Worm (Caenorhabditis elegans) whole organism, early embryonic: ENCODE data around the gene syx-6.

ENCODE experiments used
- B0310.2 ChIP-seq: sonication (generic microtip); optimal IDR thresholded peaks from 2 replicates; lab custom pipeline; 2016; ENCODE audit warnings: mild to moderate bottlenecking, missing genetic modification characterization, missing compliant biosample characterization
- F13C5.2 ChIP-seq: sonication (generic microtip); optimal IDR thresholded peaks from 2 replicates; lab custom pipeline; 2017; ENCODE audit warnings: mild to moderate bottlenecking, missing genetic modification characterization, inconsistent platforms, missing compliant biosample characterization
- aly-1 ChIP-seq: sonication (generic microtip); optimal IDR thresholded peaks from 2 replicates; lab custom pipeline; 2016; ENCODE audit warnings: missing genetic modification characterization, missing compliant biosample characterization
- ama-1 ChIP-seq: fragments of 150-350 bp; optimal IDR thresholded peaks from 2 replicates; lab custom pipeline; 2014
- ceh-36 ChIP-seq: sonication (generic microtip); optimal IDR thresholded peaks from 2 replicates; lab custom pipeline; 2016; ENCODE audit warnings: missing genetic modification characterization, inconsistent platforms, missing compliant biosample characterization
- flt-1 ChIP-seq: fragments of 200-800 bp; sonication (Bioruptor generic); IDR thresholded peaks from 2 replicates; pipeline ENCODE4 v1.3.6; 2022; ENCODE audit warnings: missing genetic modification characterization, missing compliant biosample characterization
- hmbx-1 ChIP-seq: sonication (generic microtip); optimal IDR thresholded peaks from 2 replicates; lab custom pipeline; 2016; ENCODE audit warnings: mild to moderate bottlenecking, missing genetic modification characterization, missing compliant biosample characterization
- hmg-4 ChIP-seq: fragments of 200-800 bp; sonication (Bioruptor generic); optimal IDR thresholded peaks from 2 replicates; lab custom pipeline; 2018; ENCODE audit warnings: mild to moderate bottlenecking, missing genetic modification characterization, missing compliant biosample characterization
- hnd-1 ChIP-seq: sonication (generic microtip); optimal IDR thresholded peaks from 2 replicates; lab custom pipeline; 2016; ENCODE audit warnings: missing genetic modification characterization, missing compliant biosample characterization
- scrt-1 ChIP-seq: fragments of 200-800 bp; sonication (Bioruptor generic); IDR thresholded peaks from 2 replicates; pipeline ENCODE4 v1.3.6; 2022; ENCODE audit warnings: missing genetic modification characterization, missing compliant biosample characterization
- sea-1 ChIP-seq: fragments of 200-800 bp; sonication (Bioruptor generic); conservative IDR thresholded peaks from 2 replicates; pipeline ENCODE4 v1.3.6; 2022; ENCODE audit warnings: missing genetic modification characterization, missing compliant biosample characterization
- tbx-11 ChIP-seq: fragments of 200-800 bp; sonication (Bioruptor generic); IDR thresholded peaks from 2 replicates; pipeline ENCODE4 v1.3.6; 2022; ENCODE audit warnings: missing genetic modification characterization, missing compliant biosample characterization
- tbx-37 ChIP-seq: fragments of 200-800 bp; sonication (Bioruptor generic); conservative IDR thresholded peaks from 2 replicates; pipeline ENCODE4 v1.3.6; 2022; ENCODE audit warnings: missing genetic modification reagents, missing genetic modification characterization, missing compliant biosample characterization
- tra-4 ChIP-seq: sonication (generic microtip); optimal IDR thresholded peaks from 2 replicates; lab custom pipeline; 2017; ENCODE audit warnings: missing genetic modification characterization, missing compliant biosample characterization

DNA sequence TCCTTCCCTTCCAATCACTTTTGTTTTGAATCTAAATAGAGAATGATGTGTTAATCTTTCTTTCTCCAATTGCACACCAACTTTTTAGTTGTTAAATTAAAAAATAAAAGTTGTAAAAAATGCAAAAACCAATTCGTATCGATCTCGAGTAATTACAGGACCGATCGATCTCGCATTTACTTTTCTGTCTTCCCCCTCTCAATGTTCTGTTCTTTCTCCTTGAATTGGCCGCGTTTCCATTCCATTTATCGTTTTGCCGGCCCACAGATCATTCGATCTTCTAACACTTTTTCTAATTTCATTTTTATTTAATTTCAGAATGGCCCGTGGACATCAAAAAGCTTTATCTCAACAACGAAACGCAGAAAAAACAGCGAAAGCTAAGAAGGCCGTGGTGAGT lies 29.1 kb upstream of the syx-6 start, which contains the start of gene K10B3.1:
- no peak for TF ChIP-seq tra-4 (tag; lab: Kevin White, UChicago)
- TF ChIP-seq ama-1 (lab: Kevin White, UChicago): no peak
- no peak for TF ChIP-seq flt-1
- no peak for TF ChIP-seq scrt-1 (GFP tag; lab: Robert Waterston, UW)
- no peak for TF ChIP-seq tbx-11 (GFP tag; lab: Robert Waterston, UW)
- no peak for TF ChIP-seq hnd-1
- TF ChIP-seq F13C5.2 (tag; lab: Kevin White, UChicago): no peak
- TF ChIP-seq ceh-36 (tag; lab: Kevin White, UChicago): no peak
- TF ChIP-seq B0310.2 (tag; lab: Kevin White, UChicago): no peak
- no peak for TF ChIP-seq tbx-37 (GFP tag; lab: Robert Waterston, UW)
- TF ChIP-seq sea-1 (GFP tag; lab: Robert Waterston, UW): no peak
- TF ChIP-seq aly-1 (tag; lab: Kevin White, UChicago): no peak
- no peak for TF ChIP-seq hmg-4 (GFP tag; lab: Kevin White, UChicago)
- TF ChIP-seq hmbx-1 (tag; lab: Kevin White, UChicago): no peak
